Fruit fly (Drosophila melanogaster): Measurements from ENCODE around the gene lmgB.
A peak's percentile ranks its signal among the peaks of the same experiment; 100 is the strongest.

Gene lmgB

dm6 chr2L:8514748-8515147 lies 13.7 kb downstream of the lmgB start, which contains the start of the genes CG13097 and PIG-U (continued):
- TF ChIP-seq YL-1 (GFP tag; optimal IDR thresholded peaks at IDR 0.05), result peak; percentile 70
- peak; percentile 81 for TF ChIP-seq Hsf (GFP tag; optimal IDR thresholded peaks at IDR 0.05)
- TF ChIP-seq CG17568 (GFP tag; optimal IDR thresholded peaks at IDR 0.05), result no peak
- TF ChIP-seq CG6765 (GFP tag; optimal IDR thresholded peaks at IDR 0.05), result peak; percentile 57
- peak; percentile 24 for TF ChIP-seq org-1 (GFP tag; optimal IDR thresholded peaks at IDR 0.05)
- TF ChIP-seq chif (GFP tag; optimal IDR thresholded peaks at IDR 0.05), result peak; percentile 43 to 71
- TF ChIP-seq pita (GFP tag; optimal IDR thresholded peaks at IDR 0.05), result no peak
- no peak for TF ChIP-seq ATbp (GFP tag; optimal IDR thresholded peaks at IDR 0.05)
- peak; percentile 13 for TF ChIP-seq slp2 (GFP tag; optimal IDR thresholded peaks at IDR 0.05)
- TF ChIP-seq dmrt99B (tag; optimal IDR thresholded peaks at IDR 0.05), result no peak
- peak; percentile 74 for TF ChIP-seq stwl (tag; optimal IDR thresholded peaks at IDR 0.05)
- TF ChIP-seq ftz-f1 (GFP tag; optimal IDR thresholded peaks at IDR 0.05), result no peak
- TF ChIP-seq zf30C (GFP tag; optimal IDR thresholded peaks at IDR 0.05), result no peak
- TF ChIP-seq amos (GFP tag; IDR thresholded peaks at IDR 0.05; ENCODE audit: partially characterized antibody), result peak; percentile 85
- TF ChIP-seq ham (GFP tag; IDR thresholded peaks at IDR 0.05), result no peak
- TF ChIP-seq E2f2 (GFP tag; IDR thresholded peaks at IDR 0.05), result peak; percentile 77
- TF ChIP-seq cas (GFP tag; IDR thresholded peaks at IDR 0.05), result peak; percentile 73
- peak; percentile 88 for TF ChIP-seq sug (tag; optimal IDR thresholded peaks at IDR 0.05)
- TF ChIP-seq CG5953 (GFP tag; IDR thresholded peaks at IDR 0.05), result peak; percentile 45; the same call in 1 of the 2 replicates
- no peak for TF ChIP-seq Hmr (GFP tag; optimal IDR thresholded peaks at IDR 0.05)
- peak; percentile 18 for TF ChIP-seq CG1603 (tag; optimal IDR thresholded peaks at IDR 0.05)
- no peak for TF ChIP-seq yki (optimal IDR thresholded peaks at IDR 0.05)
- peak; percentile 90 for TF ChIP-seq CG2712 (tag; optimal IDR thresholded peaks at IDR 0.05)
- peak; percentile 3 for TF ChIP-seq MESR4 (GFP tag; optimal IDR thresholded peaks at IDR 0.05)
- peak; percentile 1 for TF ChIP-seq ac (GFP tag; optimal IDR thresholded peaks at IDR 0.05)
- TF ChIP-seq CG2875 (GFP tag; optimal IDR thresholded peaks at IDR 0.05), result no peak
- TF ChIP-seq CG4360 (GFP tag; IDR thresholded peaks at IDR 0.05), result peak; percentile 53; the same call in 1 of the 2 replicates
- peak in 1 of 3 experiments; percentile 23 for TF ChIP-seq Stat92E (GFP tag; optimal IDR thresholded peaks at IDR 0.05)
- TF ChIP-seq br (optimal IDR thresholded peaks at IDR 0.05), result no peak
- TF ChIP-seq Sry-δ (GFP tag; optimal IDR thresholded peaks at IDR 0.05), result peak; percentile 97
- TF ChIP-seq Pdp1 (GFP tag; optimal IDR thresholded peaks at IDR 0.05), result peak; percentile 77 to 79
- no peak for TF ChIP-seq Lpt (GFP tag; optimal IDR thresholded peaks at IDR 0.05)
- no peak for TF ChIP-seq crol (GFP tag; IDR thresholded peaks at IDR 0.05)
- TF ChIP-seq Spps (tag; optimal IDR thresholded peaks at IDR 0.05), result peak; percentile 57
- TF ChIP-seq Dp (GFP tag; optimal IDR thresholded peaks at IDR 0.05), result peak; percentile 59
- no peak for TF ChIP-seq TFAM (GFP tag; optimal IDR thresholded peaks at IDR 0.05)
- TF ChIP-seq Adf1 (GFP tag; IDR thresholded peaks at IDR 0.05), result peak; percentile 49
- peak; percentile 44 for TF ChIP-seq crc (GFP tag; optimal IDR thresholded peaks at IDR 0.05)
- peak in 1 of 2 experiments; percentile 13 for TF ChIP-seq insv (GFP tag; optimal IDR thresholded peaks at IDR 0.05)
- TF ChIP-seq otp (GFP tag; IDR thresholded peaks at IDR 0.05), result 0 out of 3 replicates have a peak, but pooled peaks have one; percentile 57
- TF ChIP-seq Mrtf (GFP tag; IDR thresholded peaks at IDR 0.05), result no peak; the same call in 2 of the 3 replicates
- TF ChIP-seq unpg (GFP tag; optimal IDR thresholded peaks at IDR 0.05), result no peak
- peak; percentile 91 for TF ChIP-seq trem (tag; optimal IDR thresholded peaks at IDR 0.05)
- peak; percentile 52 for TF ChIP-seq NK7.1 (GFP tag; optimal IDR thresholded peaks at IDR 0.05)
- no peak for TF ChIP-seq kni (GFP tag; optimal IDR thresholded peaks at IDR 0.05)
- peak; percentile 90 for TF ChIP-seq Rfx (GFP tag; IDR thresholded peaks at IDR 0.05)
- peak; percentile 35 for TF ChIP-seq Hmx (GFP tag; optimal IDR thresholded peaks at IDR 0.05)
- TF ChIP-seq z (GFP tag; IDR thresholded peaks at IDR 0.05), result no peak
- TF ChIP-seq rib (GFP tag; IDR thresholded peaks at IDR 0.05), result peak; percentile 68
- peak; percentile 39 for TF ChIP-seq da (GFP tag; optimal IDR thresholded peaks at IDR 0.05)
- TF ChIP-seq CG4404 (GFP tag; IDR thresholded peaks at IDR 0.05), result peak; percentile 68
- peak; percentile 36 for TF ChIP-seq fd102C (GFP tag; optimal IDR thresholded peaks at IDR 0.05)
